Fruit fly (Drosophila melanogaster) whole organism, embryonic: Measurements from ENCODE around the gene Ctr1A.

Source experiments
- Awh ChIP-seq: fragments of 200-800 bp; sonication (Bioruptor generic); IDR thresholded peaks from 2 replicates; pipeline ENCODE4, ENCODE4 v1.3.6; 2022; ENCODE audit warnings: missing biosample characterization, missing genetic modification characterization
- Bdp1 ChIP-seq: fragments of 200-800 bp; sonication (Bioruptor generic); optimal IDR thresholded peaks from 3 replicates; lab custom pipeline; 2016; ENCODE audit warnings: missing biosample characterization, missing genetic modification characterization
- CG11696 ChIP-seq: fragments of 200-800 bp; sonication (Bioruptor generic); IDR thresholded peaks from 2 replicates; pipeline ENCODE4 v1.3.6; 2022; ENCODE audit warnings: missing biosample characterization, missing genetic modification characterization
- CG12391 ChIP-seq: fragments of 200-800 bp; sonication (Bioruptor generic); optimal IDR thresholded peaks from 3 replicates; lab custom pipeline; 2018; ENCODE audit warnings: missing biosample characterization, mild to moderate bottlenecking, missing genetic modification characterization, moderate library complexity
- CG12942 ChIP-seq: fragments of 200-800 bp; sonication (Bioruptor generic); optimal IDR thresholded peaks from 3 replicates; lab custom pipeline; 2016; ENCODE audit warnings: missing biosample characterization, missing genetic modification characterization
- CG1602 ChIP-seq: fragments of 200-800 bp; sonication (Bioruptor generic); optimal IDR thresholded peaks from 3 replicates; lab custom pipeline; 2016; ENCODE audit warnings: missing biosample characterization, missing genetic modification characterization
- CG17186 ChIP-seq: fragments of 200-800 bp; sonication (Bioruptor generic); optimal IDR thresholded peaks from 3 replicates; lab custom pipeline; 2017; ENCODE audit warnings: missing biosample characterization, missing genetic modification reagents, missing genetic modification characterization
- CG17912 ChIP-seq: fragments of 200-800 bp; sonication (Bioruptor generic); optimal IDR thresholded peaks from 2 replicates; lab custom pipeline; 2018; ENCODE audit warnings: missing biosample characterization, mild to moderate bottlenecking, missing genetic modification characterization
- CG31441 ChIP-seq: fragments of 200-800 bp; sonication (Bioruptor generic); IDR thresholded peaks from 2 replicates; pipeline ENCODE4 v1.3.6; 2022; ENCODE audit warnings: missing biosample characterization, missing genetic modification characterization
- CG32772 ChIP-seq: fragments of 200-800 bp; sonication (Bioruptor generic); IDR thresholded peaks from 2 replicates; pipeline ENCODE4 v1.3.6; 2022; ENCODE audit warnings: missing biosample characterization, missing genetic modification characterization
- CG4282 ChIP-seq: fragments of 200-800 bp; sonication (Bioruptor generic); optimal IDR thresholded peaks from 2 replicates; lab custom pipeline; 2016; ENCODE audit warnings: missing biosample characterization, missing genetic modification characterization
- CG6813 ChIP-seq: fragments of 200-800 bp; sonication (Bioruptor generic); optimal IDR thresholded peaks from 2 replicates; lab custom pipeline; 2017; ENCODE audit warnings: missing biosample characterization, missing genetic modification characterization, mild to moderate bottlenecking, moderate library complexity, missing genetic modification reagents
- CG7963 ChIP-seq: fragments of 200-800 bp; sonication (Bioruptor generic); IDR thresholded peaks from 3 replicates; pipeline ENCODE4 v1.3.6; 2022; ENCODE audit warnings: missing biosample characterization, missing genetic modification characterization; ENCODE audit not compliant: partially characterized antibody
- CG8089 ChIP-seq: fragments of 200-800 bp; sonication (Bioruptor generic); optimal IDR thresholded peaks from 3 replicates; lab custom pipeline; 2016; ENCODE audit warnings: missing biosample characterization, missing genetic modification characterization
- CG8290 ChIP-seq, 3 experiments: fragments of 200-800 bp; sonication (Bioruptor generic); optimal IDR thresholded peaks; 2 replicates each; lab custom pipeline; 2016 to 2019; ENCODE audit warnings: missing biosample characterization in 3 of 3, missing genetic modification characterization in 3 of 3, mild to moderate bottlenecking in 2 of 3, moderate library complexity in 1 of 3
- CG8765 ChIP-seq: fragments of 200-800 bp; sonication (Bioruptor generic); IDR thresholded peaks from 2 replicates; pipeline ENCODE4 v1.3.6; 2022; ENCODE audit warnings: missing biosample characterization, missing genetic modification characterization
- CG9215 ChIP-seq: fragments of 200-800 bp; sonication (Bioruptor generic); IDR thresholded peaks from 2 replicates; pipeline ENCODE4 v1.3.6; 2022; ENCODE audit warnings: missing biosample characterization, missing genetic modification characterization
- CG9932 ChIP-seq: fragments of 200-800 bp; sonication (Bioruptor generic); IDR thresholded peaks from 2 replicates; pipeline ENCODE4 v1.3.6; 2022; ENCODE audit warnings: missing biosample characterization, missing genetic modification characterization
- CoRest ChIP-seq: fragments of 200-800 bp; sonication (Bioruptor generic); optimal IDR thresholded peaks from 3 replicates; lab custom pipeline; 2018; ENCODE audit warnings: missing biosample characterization, mild to moderate bottlenecking, missing genetic modification characterization, moderate library complexity
- D19A ChIP-seq: fragments of 200-800 bp; optimal IDR thresholded peaks from 3 replicates; lab custom pipeline; 2019; ENCODE audit warnings: missing biosample characterization, mild to moderate bottlenecking, missing genetic modification characterization, moderate library complexity
- Dref ChIP-seq: fragments of 200-800 bp; sonication (Bioruptor generic); IDR thresholded peaks from 2 replicates; pipeline ENCODE4 v1.3.6; 2022; ENCODE audit warnings: missing biosample characterization, missing genetic modification characterization
- Fer1 ChIP-seq: fragments of 200-800 bp; sonication (Bioruptor generic); optimal IDR thresholded peaks from 2 replicates; lab custom pipeline; 2017; ENCODE audit warnings: missing biosample characterization, mild to moderate bottlenecking, missing genetic modification characterization
- HLH54F ChIP-seq: fragments of 200-800 bp; sonication (Bioruptor generic); optimal IDR thresholded peaks from 3 replicates; lab custom pipeline; 2016; ENCODE audit warnings: missing biosample characterization, missing genetic modification characterization
- MESR4 ChIP-seq: fragments of 200-800 bp; sonication (Bioruptor generic); optimal IDR thresholded peaks from 2 replicates; lab custom pipeline; 2018; ENCODE audit warnings: missing biosample characterization, mild to moderate bottlenecking, missing genetic modification characterization, moderate library complexity
- NfI ChIP-seq: fragments of 200-800 bp; sonication (Bioruptor generic); optimal IDR thresholded peaks from 3 replicates; lab custom pipeline; 2018; ENCODE audit warnings: missing biosample characterization, mild to moderate bottlenecking, missing genetic modification characterization, moderate library complexity
- PHDP ChIP-seq: fragments of 200-800 bp; sonication (Bioruptor generic); optimal IDR thresholded peaks from 3 replicates; lab custom pipeline; 2018; ENCODE audit warnings: missing biosample characterization, mild to moderate bottlenecking, missing genetic modification characterization, moderate library complexity
- Stat92E ChIP-seq, 3 experiments: fragments of >200 bp in 2 of 3; fragments of 200-800 bp in 1 of 3; sonication (Bioruptor generic) in 1 of 3; optimal IDR thresholded peaks; 2 replicates each; lab custom pipeline; 2017 to 2019; ENCODE audit warnings: missing biosample characterization in 3 of 3, missing genetic modification characterization in 3 of 3, mild to moderate bottlenecking in 1 of 3, moderate library complexity in 1 of 3
- ab ChIP-seq: fragments of 200-800 bp; sonication (Bioruptor generic); optimal IDR thresholded peaks from 2 replicates; lab custom pipeline; 2016; ENCODE audit warnings: missing biosample characterization, missing genetic modification characterization
- abd-A ChIP-seq: fragments of 200-800 bp; sonication (Bioruptor generic); optimal IDR thresholded peaks from 3 replicates; lab custom pipeline; 2019; ENCODE audit warnings: missing biosample characterization, mild to moderate bottlenecking, missing genetic modification characterization, moderate library complexity
- amos ChIP-seq: fragments of 200-800 bp; sonication (Bioruptor generic); IDR thresholded peaks from 2 replicates; pipeline ENCODE4 v1.3.6; 2022; ENCODE audit warnings: missing biosample characterization, missing genetic modification characterization; ENCODE audit not compliant: partially characterized antibody
- bbx ChIP-seq: fragments of 200-800 bp; sonication (Bioruptor generic); IDR thresholded peaks from 2 replicates; pipeline ENCODE4 v1.3.6; 2022; ENCODE audit warnings: missing biosample characterization, missing genetic modification characterization; ENCODE audit not compliant: partially characterized antibody
- dimm ChIP-seq: fragments of 200-800 bp; sonication (Bioruptor generic); IDR thresholded peaks from 2 replicates; pipeline ENCODE4 v1.3.6; 2022; ENCODE audit warnings: missing biosample characterization, missing genetic modification characterization
- onecut ChIP-seq: fragments of 200-800 bp; sonication (Bioruptor generic); IDR thresholded peaks from 2 replicates; pipeline ENCODE4 v1.3.6; 2022; ENCODE audit warnings: missing biosample characterization, missing genetic modification characterization
- org-1 ChIP-seq: fragments of 200-800 bp; sonication (Bioruptor generic); optimal IDR thresholded peaks from 2 replicates; lab custom pipeline; 2017; ENCODE audit warnings: missing biosample characterization, missing genetic modification characterization
- pb ChIP-seq: fragments of 200-800 bp; sonication (Bioruptor generic); optimal IDR thresholded peaks from 3 replicates; lab custom pipeline; 2016; ENCODE audit warnings: missing biosample characterization, missing genetic modification characterization
- phol ChIP-seq: fragments of 200-800 bp; sonication (Bioruptor generic); optimal IDR thresholded peaks from 3 replicates; lab custom pipeline; 2018; ENCODE audit warnings: missing biosample characterization, mild to moderate bottlenecking, missing genetic modification characterization, moderate library complexity
- pum ChIP-seq: fragments of 200-800 bp; sonication (Bioruptor generic); optimal IDR thresholded peaks from 2 replicates; lab custom pipeline; 2016; ENCODE audit warnings: missing biosample characterization, missing genetic modification characterization
- repo ChIP-seq: fragments of 200-800 bp; sonication (Bioruptor generic); optimal IDR thresholded peaks from 2 replicates; lab custom pipeline; 2016; ENCODE audit warnings: missing biosample characterization, missing genetic modification characterization
- rib ChIP-seq: fragments of 200-800 bp; sonication (Bioruptor generic); IDR thresholded peaks from 2 replicates; pipeline ENCODE4 v1.3.6; 2022; ENCODE audit warnings: missing biosample characterization, missing genetic modification characterization
- row ChIP-seq: fragments of 200-800 bp; sonication (Bioruptor generic); IDR thresholded peaks from 3 replicates; pipeline ENCODE4 v1.3.6; 2022; ENCODE audit warnings: missing biosample characterization, missing genetic modification characterization
- sens-2 ChIP-seq: fragments of 200-800 bp; sonication (Bioruptor generic); IDR thresholded peaks from 2 replicates; pipeline ENCODE4 v1.3.6; 2022; ENCODE audit warnings: missing biosample characterization, missing genetic modification characterization
- ssp ChIP-seq: fragments of 200-800 bp; sonication (Bioruptor generic); IDR thresholded peaks from 2 replicates; pipeline ENCODE4 v1.3.6; 2022; ENCODE audit warnings: missing biosample characterization, missing genetic modification characterization
- stwl ChIP-seq: fragments of 200-800 bp; sonication (Bioruptor generic); optimal IDR thresholded peaks from 3 replicates; lab custom pipeline; 2018; ENCODE audit warnings: missing biosample characterization, mild to moderate bottlenecking, missing genetic modification characterization, moderate library complexity
- sug ChIP-seq: fragments of 200-800 bp; optimal IDR thresholded peaks from 2 replicates; lab custom pipeline; 2019; ENCODE audit warnings: missing biosample characterization, mild to moderate bottlenecking, missing genetic modification characterization, moderate library complexity
- toy ChIP-seq: fragments of 200-800 bp; sonication (Bioruptor generic); IDR thresholded peaks from 2 replicates; pipeline ENCODE4 v1.3.6; 2022; ENCODE audit warnings: missing biosample characterization, missing genetic modification characterization
- tx ChIP-seq: fragments of 200-800 bp; sonication (Bioruptor generic); optimal IDR thresholded peaks from 2 replicates; lab custom pipeline; 2016; ENCODE audit warnings: missing biosample characterization, missing genetic modification characterization
- unc-4 ChIP-seq: fragments of 200-800 bp; sonication (Bioruptor generic); IDR thresholded peaks from 2 replicates; pipeline ENCODE4 v1.3.6; 2022; ENCODE audit warnings: missing biosample characterization, missing genetic modification characterization; ENCODE audit not compliant: partially characterized antibody
- usp ChIP-seq: fragments of >200 bp; optimal IDR thresholded peaks from 2 replicates; lab custom pipeline; 2017; ENCODE audit warnings: missing biosample characterization, missing genetic modification characterization
- wdn ChIP-seq: fragments of 200-800 bp; sonication (Bioruptor generic); IDR thresholded peaks from 2 replicates; pipeline ENCODE4 v1.3.6; 2022; ENCODE audit warnings: missing biosample characterization, missing genetic modification characterization

Gene Ctr1A

DNA sequence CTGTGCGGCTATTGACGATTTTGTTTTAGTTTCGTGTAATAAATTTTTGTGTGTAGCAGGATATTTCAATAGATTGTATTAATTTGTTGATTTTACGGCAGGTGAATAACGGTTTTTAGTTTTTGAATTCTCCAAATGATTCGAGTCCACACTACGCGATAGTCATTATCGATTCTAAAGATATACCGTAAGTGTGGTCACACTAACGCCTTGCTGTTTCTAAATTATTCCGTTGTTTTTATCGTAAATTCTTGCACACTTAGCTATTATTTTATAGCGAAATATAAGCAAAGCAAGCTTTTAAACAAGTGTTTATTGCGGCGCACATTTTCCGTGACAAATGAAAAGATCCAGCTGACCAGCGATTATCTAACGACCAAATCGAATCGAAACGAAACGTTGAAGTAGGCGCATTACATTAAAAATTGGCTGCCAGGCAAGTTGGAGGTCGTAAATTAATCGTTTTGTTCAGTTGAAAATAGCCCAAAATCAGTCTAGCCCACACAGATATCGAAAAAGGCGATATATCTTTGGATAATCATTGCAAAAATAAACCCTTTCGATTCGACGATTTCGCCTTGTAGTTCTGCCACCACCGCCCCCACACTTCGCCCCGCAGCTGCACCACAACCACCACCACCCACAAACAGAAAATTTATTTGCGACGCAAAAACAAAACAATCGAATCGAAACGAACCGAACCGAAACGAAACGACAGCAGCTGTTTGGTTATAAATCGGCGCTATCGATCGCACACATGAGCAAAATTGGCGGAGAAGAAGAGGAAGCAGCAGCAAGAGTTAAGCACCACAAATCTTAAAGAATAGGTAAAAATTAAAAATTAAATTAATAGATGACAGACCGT is 22.4 kb downstream of the Ctr1A start, which contains the start of gene Pink1 (continued):
- TF ChIP-seq PHDP (tag; lab: Kevin White, UChicago) (no peak), wdn (GFP tag; lab: Robert Waterston, UW) (no peak), Fer1 (GFP tag; lab: Kevin White, UChicago) (peak; percentile 23), CG17912 (GFP tag; lab: Kevin White, UChicago) (no peak), toy (GFP tag; lab: Robert Waterston, UW) (no peak), unc-4 (GFP tag; lab: Robert Waterston, UW) (no peak; the same call in 1 of the 2 replicates), org-1 (GFP tag; lab: Kevin White, UChicago) (no peak), Awh (GFP tag; lab: Robert Waterston, UW) (no peak), CG17186 (GFP tag; lab: Kevin White, UChicago) (no peak), pb (GFP tag; lab: Kevin White, UChicago) (no peak), MESR4 (GFP tag; lab: Kevin White, UChicago) (peak; percentile 53), CG12942 (GFP tag; lab: Kevin White, UChicago) (no peak), CG31441 (no peak), HLH54F (no peak), Bdp1 (no peak), CG6813 (GFP tag; lab: Kevin White, UChicago) (no peak), onecut (GFP tag; lab: Robert Waterston, UW) (peak; percentile 44; the same call in 1 of the 2 replicates), CG4282 (no peak), CG7963 (GFP tag; lab: Robert Waterston, UW) (0 out of 3 replicates have a peak, but pooled peaks have one; percentile 6), repo (no peak), rib (GFP tag; lab: Robert Waterston, UW) (peak; percentile 65; the same call in 1 of the 2 replicates), CG11696 (GFP tag; lab: Robert Waterston, UW) (no peak), sug (tag; lab: Kevin White, UChicago) (peak; percentile 14), pum (GFP tag; lab: Kevin White, UChicago) (no peak), sens-2 (no peak), CG8089 (GFP tag; lab: Kevin White, UChicago) (no peak), CG9215 (GFP tag; lab: Robert Waterston, UW) (no peak), ab (GFP tag; lab: Kevin White, UChicago) (no peak), abd-A (no peak), CG12391 (tag; lab: Kevin White, UChicago) (no peak), dimm (no peak), CoRest (tag; lab: Kevin White, UChicago) (peak; percentile 11), amos (GFP tag; lab: Robert Waterston, UW) (peak; percentile 64), D19A (tag; lab: Kevin White, UChicago) (no peak), ssp (GFP tag; lab: Robert Waterston, UW) (no peak), bbx (GFP tag; lab: Robert Waterston, UW) (peak; percentile 47; the same call in 1 of the 2 replicates), Dref (peak; percentile 70), row (GFP tag; lab: Robert Waterston, UW) (no peak), CG8765 (GFP tag; lab: Robert Waterston, UW) (no peak), Stat92E (GFP tag; optimal IDR thresholded peaks at IDR 0.05; lab: Kevin White, UChicago) (no peak), usp (GFP tag; lab: Kevin White, UChicago) (no peak), CG1602 (no peak), stwl (peak; percentile 42), CG9932 (no peak), CG32772 (GFP tag; lab: Robert Waterston, UW) (no peak), phol (tag; lab: Kevin White, UChicago) (no peak), NfI (GFP tag; lab: Kevin White, UChicago) (no peak), CG8290 (GFP tag; optimal IDR thresholded peaks at IDR 0.05; lab: Kevin White, UChicago) (no peak), CG8290 (tag; optimal IDR thresholded peaks at IDR 0.05; lab: Kevin White, UChicago) (no peak), tx (GFP tag; lab: Kevin White, UChicago) (no peak)
